Worm (Caenorhabditis elegans): ENCODE results near the gene VW02B12L.2.

DNA sequence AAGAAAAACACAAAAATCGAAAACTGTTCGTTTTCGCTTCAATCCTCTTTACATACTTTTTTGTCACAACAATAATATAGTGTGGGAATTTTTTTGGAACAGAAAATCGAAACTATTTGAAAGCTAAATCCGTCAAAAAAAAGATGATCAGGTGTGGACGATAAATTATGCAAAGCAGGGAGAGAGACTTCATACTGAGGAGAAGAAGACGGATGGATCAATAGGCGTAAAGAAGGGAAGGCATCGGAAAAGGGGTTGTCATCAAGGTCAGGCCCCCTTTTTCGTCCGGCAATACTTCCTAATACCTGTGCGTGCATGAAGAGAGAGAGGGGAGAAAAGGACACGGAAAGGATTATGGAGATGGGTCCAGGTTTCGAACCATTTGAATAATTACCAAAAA lies 39.7 kb downstream of the VW02B12L.2 start:
- TF ChIP-seq ceh-6 (GFP tag; optimal IDR thresholded peaks at IDR 0.05) (no peak), C38D4.7 (GFP tag; optimal IDR thresholded peaks at IDR 0.05) (no peak), pqm-1 (tag; optimal IDR thresholded peaks at IDR 0.05) (no peak), ama-1 (optimal IDR thresholded peaks at IDR 0.05) (no peak), K02D7.2 (tag; optimal IDR thresholded peaks at IDR 0.05) (no peak), pha-4 (tag; optimal IDR thresholded peaks at IDR 0.05) (no peak), pag-3 (tag; optimal IDR thresholded peaks at IDR 0.05; ENCODE audit: borderline replicate concordance) (no peak)

Data from whole organism, late embryonic.